Worm (Caenorhabditis elegans): ENCODE results near the gene W06G6.15.

ce11 chrV:16683359-16683758, 29.0 kb downstream of the W06G6.15 start:
- no peak for TF ChIP-seq nhr-11 (tag; optimal IDR thresholded peaks at IDR 0.05)
- TF ChIP-seq nhr-19 (GFP tag; conservative IDR thresholded peaks at IDR 0.05): no peak
- TF ChIP-seq fkh-4 (tag; optimal IDR thresholded peaks at IDR 0.05; ENCODE audit: borderline replicate concordance): no peak
- no peak for TF ChIP-seq sptf-1 (tag; optimal IDR thresholded peaks at IDR 0.05)
- no peak for TF ChIP-seq ztf-11 (tag; optimal IDR thresholded peaks at IDR 0.05)
- no peak for TF ChIP-seq mdl-1 (tag; optimal IDR thresholded peaks at IDR 0.05)
- no peak for TF ChIP-seq F16B12.6 (tag; optimal IDR thresholded peaks at IDR 0.05)
- no peak for TF ChIP-seq lin-15B (tag; optimal IDR thresholded peaks at IDR 0.05)
- no peak for TF ChIP-seq mep-1 (tag; optimal IDR thresholded peaks at IDR 0.05)
- TF ChIP-seq nhr-76 (tag; optimal IDR thresholded peaks at IDR 0.05): no peak
- no peak for TF ChIP-seq aha-1 (tag; optimal IDR thresholded peaks at IDR 0.05)
- TF ChIP-seq ceh-82 (tag; optimal IDR thresholded peaks at IDR 0.05): no peak
- TF ChIP-seq ama-1 (optimal IDR thresholded peaks at IDR 0.05): no peak
- no peak for TF ChIP-seq dpl-1 (GFP tag; optimal IDR thresholded peaks at IDR 0.05)

Data from whole organism, L1 larva.